Worm (Caenorhabditis elegans) whole organism, late embryonic: ENCODE data around the gene drh-1.

Experiments
- C08G9.2 ChIP-seq: sonication (generic microtip); optimal IDR thresholded peaks from 2 replicates; lab custom pipeline; 2016; ENCODE audit warnings: mild to moderate bottlenecking, missing genetic modification characterization, moderate library complexity, missing compliant biosample characterization
- C38D4.7 ChIP-seq: fragments of 200-800 bp; sonication (Bioruptor generic); optimal IDR thresholded peaks from 2 replicates; lab custom pipeline; 2018; ENCODE audit warnings: mild to moderate bottlenecking, missing genetic modification characterization, moderate library complexity, missing compliant biosample characterization
- K09A11.1 ChIP-seq: sonication (generic microtip); optimal IDR thresholded peaks from 2 replicates; lab custom pipeline; 2017; ENCODE audit warnings: antibody characterized with exemption, mild to moderate bottlenecking, missing genetic modification characterization, missing compliant biosample characterization; ENCODE audit not compliant: insufficient read depth
- T23F11.4 ChIP-seq: fragments of 200-800 bp; sonication (Bioruptor generic); optimal IDR thresholded peaks from 2 replicates; lab custom pipeline; 2018; ENCODE audit warnings: mild to moderate bottlenecking, missing genetic modification characterization, missing compliant biosample characterization
- Y22D7AL.16 ChIP-seq: sonication (generic microtip); optimal IDR thresholded peaks from 2 replicates; lab custom pipeline; 2016; ENCODE audit warnings: missing genetic modification characterization, missing compliant biosample characterization
- ahr-1 ChIP-seq: sonication (generic microtip); optimal IDR thresholded peaks from 2 replicates; lab custom pipeline; 2016; ENCODE audit warnings: missing genetic modification characterization, missing compliant biosample characterization
- ama-1 ChIP-seq: fragments of 150-350 bp; optimal IDR thresholded peaks from 2 replicates; lab custom pipeline; 2014
- ceh-14 ChIP-seq: sonication (generic microtip); optimal IDR thresholded peaks from 2 replicates; lab custom pipeline; 2016; ENCODE audit warnings: missing genotype, missing genetic modification characterization, missing compliant biosample characterization
- ceh-19 ChIP-seq: fragments of 200-800 bp; sonication (Bioruptor generic); optimal IDR thresholded peaks from 2 replicates; lab custom pipeline; 2018; ENCODE audit warnings: mild to moderate bottlenecking, missing genetic modification characterization, missing compliant biosample characterization
- ceh-22 ChIP-seq: sonication (generic microtip); optimal IDR thresholded peaks from 2 replicates; lab custom pipeline; 2017; ENCODE audit warnings: missing biosample characterization, missing genetic modification characterization
- ceh-24 ChIP-seq: sonication (generic microtip); optimal IDR thresholded peaks from 2 replicates; lab custom pipeline; 2016; ENCODE audit warnings: mild to moderate bottlenecking, missing genetic modification characterization, missing compliant biosample characterization
- ceh-30 ChIP-seq: fragments of 150-350 bp; optimal IDR thresholded peaks from 2 replicates; lab custom pipeline; 2014; ENCODE audit warnings: missing biosample characterization, missing genetic modification characterization
- ceh-31 ChIP-seq: sonication (generic microtip); optimal IDR thresholded peaks from 2 replicates; lab custom pipeline; 2016; ENCODE audit warnings: missing genetic modification characterization, missing compliant biosample characterization
- ceh-6 ChIP-seq: fragments of 200-800 bp; sonication (Bioruptor generic); optimal IDR thresholded peaks from 2 replicates; lab custom pipeline; 2018; ENCODE audit warnings: mild to moderate bottlenecking, missing genetic modification characterization, missing compliant biosample characterization
- che-1 ChIP-seq: sonication (generic microtip); optimal IDR thresholded peaks from 2 replicates; lab custom pipeline; 2016; ENCODE audit warnings: mild to moderate bottlenecking, missing genetic modification characterization, missing compliant biosample characterization
- dmd-4 ChIP-seq: sonication (generic microtip); optimal IDR thresholded peaks from 2 replicates; lab custom pipeline; 2016; ENCODE audit warnings: borderline replicate concordance, missing genetic modification characterization, missing compliant biosample characterization
- dve-1 ChIP-seq: sonication (generic microtip); optimal IDR thresholded peaks from 2 replicates; lab custom pipeline; 2017; ENCODE audit warnings: antibody characterized with exemption, mild to moderate bottlenecking, missing genetic modification characterization, missing compliant biosample characterization
- elt-2 ChIP-seq: sonication (generic microtip); optimal IDR thresholded peaks from 2 replicates; lab custom pipeline; 2016; ENCODE audit warnings: missing genetic modification reagents, missing genetic modification characterization, missing compliant biosample characterization
- ets-4 ChIP-seq: sonication (generic microtip); optimal IDR thresholded peaks from 2 replicates; lab custom pipeline; 2016; ENCODE audit warnings: missing genetic modification characterization, missing compliant biosample characterization
- eyg-1 ChIP-seq: sonication (generic microtip); optimal IDR thresholded peaks from 2 replicates; lab custom pipeline; 2016; ENCODE audit warnings: missing genotype, missing genetic modification characterization, missing compliant biosample characterization
- fax-1 ChIP-seq: sonication (generic microtip); optimal IDR thresholded peaks from 2 replicates; lab custom pipeline; 2016; ENCODE audit warnings: missing genotype, missing genetic modification characterization, missing compliant biosample characterization
- fkh-10 ChIP-seq: fragments of 150-350 bp; optimal IDR thresholded peaks from 2 replicates; lab custom pipeline; 2014; ENCODE audit warnings: missing biosample characterization, missing genetic modification reagents, missing genetic modification characterization
- fkh-6 ChIP-seq: sonication (generic microtip); optimal IDR thresholded peaks from 2 replicates; lab custom pipeline; 2016; ENCODE audit warnings: missing genetic modification characterization, missing compliant biosample characterization
- hlh-6 ChIP-seq: sonication (generic microtip); optimal IDR thresholded peaks from 2 replicates; lab custom pipeline; 2016; ENCODE audit warnings: missing genotype, missing genetic modification characterization, missing compliant biosample characterization
- hlh-8 ChIP-seq: sonication (generic microtip); optimal IDR thresholded peaks from 2 replicates; lab custom pipeline; 2016; ENCODE audit warnings: missing genotype, missing genetic modification characterization, missing compliant biosample characterization
- lim-6 ChIP-seq: sonication (generic microtip); optimal IDR thresholded peaks from 2 replicates; lab custom pipeline; 2016; ENCODE audit warnings: missing genetic modification characterization, missing compliant biosample characterization
- lin-11 ChIP-seq: fragments of 200-800 bp; sonication (Bioruptor generic); optimal IDR thresholded peaks from 2 replicates; lab custom pipeline; 2018; ENCODE audit warnings: mild to moderate bottlenecking, missing genetic modification characterization, missing compliant biosample characterization
- madf-2 ChIP-seq: sonication (generic microtip); optimal IDR thresholded peaks from 2 replicates; lab custom pipeline; 2017; ENCODE audit warnings: missing genetic modification characterization, missing compliant biosample characterization
- mec-3 ChIP-seq: sonication (generic microtip); optimal IDR thresholded peaks from 2 replicates; lab custom pipeline; 2016; ENCODE audit warnings: borderline replicate concordance, missing genetic modification characterization, missing compliant biosample characterization
- nhr-11 ChIP-seq: fragments of 150-350 bp; optimal IDR thresholded peaks from 2 replicates; lab custom pipeline; 2014; ENCODE audit warnings: missing biosample characterization, missing genetic modification characterization
- nhr-232 ChIP-seq: sonication (generic microtip); optimal IDR thresholded peaks from 2 replicates; lab custom pipeline; 2016; ENCODE audit warnings: missing genetic modification characterization, missing compliant biosample characterization
- odd-2 ChIP-seq: sonication (generic microtip); optimal IDR thresholded peaks from 2 replicates; lab custom pipeline; 2017; ENCODE audit warnings: antibody characterized with exemption, mild to moderate bottlenecking, missing genetic modification characterization, missing compliant biosample characterization
- pag-3 ChIP-seq: sonication (generic microtip); optimal IDR thresholded peaks from 2 replicates; lab custom pipeline; 2016; ENCODE audit warnings: missing compliant biosample characterization, missing genetic modification characterization, borderline replicate concordance
- pha-2 ChIP-seq: sonication (generic microtip); optimal IDR thresholded peaks from 2 replicates; lab custom pipeline; 2017; ENCODE audit warnings: mild to moderate bottlenecking, missing genetic modification characterization, missing compliant biosample characterization
- pqm-1 ChIP-seq: sonication (generic microtip); optimal IDR thresholded peaks from 2 replicates; lab custom pipeline; 2016; ENCODE audit warnings: missing genetic modification characterization, missing compliant biosample characterization
- ref-2 ChIP-seq: sonication (generic microtip); optimal IDR thresholded peaks from 2 replicates; lab custom pipeline; 2016; ENCODE audit warnings: missing genetic modification characterization, missing compliant biosample characterization
- sdc-2 ChIP-seq: sonication (generic microtip); optimal IDR thresholded peaks from 2 replicates; lab custom pipeline; 2016; ENCODE audit warnings: missing genotype, missing genetic modification characterization, missing compliant biosample characterization
- sox-2 ChIP-seq: fragments of 200-800 bp; sonication (Bioruptor generic); IDR thresholded peaks from 2 replicates; pipeline ENCODE4 v1.3.6; 2022; ENCODE audit warnings: missing genetic modification reagents, missing genetic modification characterization, missing compliant biosample characterization
- sox-4 ChIP-seq: sonication (generic microtip); optimal IDR thresholded peaks from 2 replicates; lab custom pipeline; 2017; ENCODE audit warnings: mild to moderate bottlenecking, missing genetic modification characterization, inconsistent platforms, missing compliant biosample characterization
- tbx-7 ChIP-seq: sonication (generic microtip); optimal IDR thresholded peaks from 2 replicates; lab custom pipeline; 2016; ENCODE audit warnings: missing genotype, missing genetic modification characterization, missing compliant biosample characterization
- ttx-3 ChIP-seq: sonication (generic microtip); optimal IDR thresholded peaks from 2 replicates; lab custom pipeline; 2016; ENCODE audit warnings: missing genetic modification reagents, missing genetic modification characterization, missing compliant biosample characterization
- unc-3 ChIP-seq, 2 experiments: fragments of 200-800 bp in 1 of 2; sonication (Bioruptor generic) in 1 of 2; sonication (generic microtip) in 1 of 2; conservative IDR thresholded peaks in 1 of 2; optimal IDR thresholded peaks in 1 of 2; 2 replicates each; pipeline versions ENCODE4 v1.3.6 to Lab custom; 2016 to 2022; ENCODE audit warnings: missing compliant biosample characterization in 2 of 2, missing genetic modification characterization in 2 of 2, missing genetic modification reagents in 1 of 2
- unc-42 ChIP-seq: sonication (generic microtip); optimal IDR thresholded peaks from 2 replicates; lab custom pipeline; 2016; ENCODE audit warnings: missing genotype, missing genetic modification characterization, missing compliant biosample characterization
- unc-55 ChIP-seq: sonication (generic microtip); optimal IDR thresholded peaks from 2 replicates; lab custom pipeline; 2017; ENCODE audit warnings: missing biosample characterization, missing genetic modification reagents, missing genetic modification characterization
- unc-86 ChIP-seq: sonication (generic microtip); optimal IDR thresholded peaks from 2 replicates; lab custom pipeline; 2016; ENCODE audit warnings: missing genetic modification characterization, missing compliant biosample characterization
- zip-5 ChIP-seq: sonication (generic microtip); optimal IDR thresholded peaks from 2 replicates; lab custom pipeline; 2016; ENCODE audit warnings: missing genetic modification characterization, missing compliant biosample characterization
- ztf-16 ChIP-seq: sonication (generic microtip); optimal IDR thresholded peaks from 2 replicates; lab custom pipeline; 2017; ENCODE audit warnings: missing genetic modification characterization, missing compliant biosample characterization

Gene drh-1

DNA sequence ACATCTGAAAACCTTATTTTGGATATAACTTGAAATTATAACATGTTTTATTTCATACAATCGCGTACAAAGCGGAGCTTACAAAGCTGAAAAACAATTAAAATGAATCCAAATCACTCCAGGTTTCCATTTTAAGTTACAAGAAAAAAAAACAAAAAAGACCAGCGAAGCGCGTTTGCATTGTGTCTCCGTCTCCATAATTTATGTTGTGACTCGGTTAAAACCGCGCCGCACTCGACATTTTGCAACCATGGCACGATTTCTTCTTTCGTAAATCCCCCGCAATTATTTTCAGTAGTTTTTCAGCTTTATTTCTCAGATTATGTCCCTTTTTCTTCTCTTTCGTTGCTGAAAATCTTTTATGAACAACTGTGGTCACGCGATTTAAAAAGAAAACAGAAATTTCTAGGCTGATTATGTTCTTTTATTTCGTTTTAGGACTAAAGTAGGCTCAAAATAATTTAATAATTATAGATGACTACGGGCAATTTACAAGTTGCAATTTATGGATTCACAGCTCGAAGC lies 27.7 kb downstream of the drh-1 start, which contains the start of the genes F38A5.2 and dnj-11 (continued):
- TF ChIP-seq mec-3 (tag; lab: Kevin White, UChicago) = no peak
- TF ChIP-seq ceh-22 (tag; lab: Kevin White, UChicago) = no peak
- no peak for TF ChIP-seq dmd-4 (tag; lab: Kevin White, UChicago)
- TF ChIP-seq eyg-1 (tag; lab: Kevin White, UChicago) = no peak
- no peak for TF ChIP-seq elt-2 (tag; lab: Kevin White, UChicago)
- peak; percentile 42 for TF ChIP-seq dve-1 (tag; lab: Kevin White, UChicago)
- no peak for TF ChIP-seq unc-3 (GFP tag; conservative IDR thresholded peaks at IDR 0.05; lab: Robert Waterston, UW)
- no peak for TF ChIP-seq unc-3 (tag; optimal IDR thresholded peaks at IDR 0.05; lab: Kevin White, UChicago)
- no peak for TF ChIP-seq hlh-8 (tag; lab: Kevin White, UChicago)
- no peak for TF ChIP-seq odd-2
- no peak for TF ChIP-seq pha-2 (tag; lab: Kevin White, UChicago)
- no peak for TF ChIP-seq tbx-7
- TF ChIP-seq K09A11.1 = no peak
- no peak for TF ChIP-seq unc-86 (tag; lab: Kevin White, UChicago)
- TF ChIP-seq nhr-232 (tag; lab: Kevin White, UChicago) = no peak
- no peak for TF ChIP-seq lin-11
- TF ChIP-seq fax-1 (tag; lab: Kevin White, UChicago) = no peak
- no peak for TF ChIP-seq hlh-6 (tag; lab: Kevin White, UChicago)
- no peak for TF ChIP-seq Y22D7AL.16 (tag; lab: Kevin White, UChicago)
- no peak for TF ChIP-seq ama-1 (lab: Kevin White, UChicago)
- peak; percentile 72 for TF ChIP-seq ceh-31 (tag; lab: Kevin White, UChicago)
- TF ChIP-seq unc-42 (tag; lab: Kevin White, UChicago) = peak; percentile 50
- TF ChIP-seq ceh-24 (tag; lab: Kevin White, UChicago) = no peak
- TF ChIP-seq ref-2 = no peak
- TF ChIP-seq che-1 (tag; lab: Kevin White, UChicago) = no peak
- no peak for TF ChIP-seq ets-4 (tag; lab: Kevin White, UChicago)
- TF ChIP-seq ceh-19 = no peak
- no peak for TF ChIP-seq ttx-3 (tag; lab: Kevin White, UChicago)
- no peak for TF ChIP-seq nhr-11
- TF ChIP-seq C38D4.7 (GFP tag; lab: Kevin White, UChicago) = no peak
- no peak for TF ChIP-seq fkh-6 (tag; lab: Kevin White, UChicago)
- no peak for TF ChIP-seq sox-4 (tag; lab: Kevin White, UChicago)
- TF ChIP-seq ceh-6 (GFP tag; lab: Kevin White, UChicago) = no peak
- no peak for TF ChIP-seq lim-6 (tag; lab: Kevin White, UChicago)
- TF ChIP-seq T23F11.4 (GFP tag; lab: Kevin White, UChicago) = no peak
- no peak for TF ChIP-seq pqm-1 (tag; lab: Kevin White, UChicago)
- TF ChIP-seq zip-5 (tag; lab: Kevin White, UChicago) = no peak
- no peak for TF ChIP-seq ahr-1 (tag; lab: Kevin White, UChicago)
- TF ChIP-seq sox-2 (GFP tag; lab: Robert Waterston, UW) = no peak
- no peak for TF ChIP-seq madf-2 (tag; lab: Kevin White, UChicago)
- peak; percentile 27 for TF ChIP-seq unc-55 (GFP tag; lab: Kevin White, UChicago)
- no peak for TF ChIP-seq fkh-10 (GFP tag; lab: Kevin White, UChicago)
- no peak for TF ChIP-seq ztf-16 (tag; lab: Kevin White, UChicago)
- no peak for TF ChIP-seq ceh-14 (tag; lab: Kevin White, UChicago)
- TF ChIP-seq sdc-2 (tag; lab: Kevin White, UChicago) = no peak
- TF ChIP-seq C08G9.2 (tag; lab: Kevin White, UChicago) = no peak
- TF ChIP-seq pag-3 (tag; lab: Kevin White, UChicago) = no peak
- no peak for TF ChIP-seq ceh-30
